Fruit fly (Drosophila melanogaster): ENCODE results near the gene Or98b.

Gene Or98b

dm6 chr3R:28330266-28331125, 21.5 kb upstream of the Or98b start (continued):
- TF ChIP-seq ranshi (GFP tag; IDR thresholded peaks at IDR 0.05), result no peak; the same call in 1 of the 2 replicates
- TF ChIP-seq al (GFP tag; IDR thresholded peaks at IDR 0.05), result no peak
- TF ChIP-seq stwl (tag; optimal IDR thresholded peaks at IDR 0.05), result peak; percentile 25
- TF ChIP-seq CG6689 (GFP tag; IDR thresholded peaks at IDR 0.05), result no peak
- no peak for TF ChIP-seq CG6175 (GFP tag; IDR thresholded peaks at IDR 0.05)
- no peak for TF ChIP-seq CG14050 (GFP tag; IDR thresholded peaks at IDR 0.05)
- TF ChIP-seq amos (GFP tag; IDR thresholded peaks at IDR 0.05; ENCODE audit: partially characterized antibody), result no peak; the same call in 1 of the 2 replicates
- no peak for TF ChIP-seq CG4404 (GFP tag; IDR thresholded peaks at IDR 0.05)
- TF ChIP-seq CG3847 (GFP tag; IDR thresholded peaks at IDR 0.05), result no peak
- TF ChIP-seq inv (GFP tag; IDR thresholded peaks at IDR 0.05; ENCODE audit: partially characterized antibody), result no peak
- no peak for TF ChIP-seq run (tag; optimal IDR thresholded peaks at IDR 0.05)
- no peak for TF ChIP-seq pb (GFP tag; optimal IDR thresholded peaks at IDR 0.05)
- peak; percentile 78 for TF ChIP-seq CG13894 (tag; optimal IDR thresholded peaks at IDR 0.05)
- TF ChIP-seq H15 (GFP tag; IDR thresholded peaks at IDR 0.05), result no peak
- no peak for TF ChIP-seq CG8478 (optimal IDR thresholded peaks at IDR 0.05)
- TF ChIP-seq CG13424 (tag; optimal IDR thresholded peaks at IDR 0.05), result no peak
- TF ChIP-seq CG10654 (GFP tag; optimal IDR thresholded peaks at IDR 0.05), result no peak
- TF ChIP-seq ssp (GFP tag; IDR thresholded peaks at IDR 0.05), result no peak
- TF ChIP-seq nmo (GFP tag; optimal IDR thresholded peaks at IDR 0.05), result no peak
- no peak for TF ChIP-seq otp (GFP tag; IDR thresholded peaks at IDR 0.05)
- TF ChIP-seq Neu2 (GFP tag; optimal IDR thresholded peaks at IDR 0.05; ENCODE audit: borderline replicate concordance), result no peak

dm6 chr3R:28331126-28331490, 20.9 kb upstream of the Or98b start:
- TF ChIP-seq Dll (GFP tag; IDR thresholded peaks at IDR 0.05; ENCODE audit: partially characterized antibody) (0 out of 4 replicates have a peak, but pooled peaks have one; percentile 7), CG6689 (GFP tag; IDR thresholded peaks at IDR 0.05) (no peak), crp (GFP tag; optimal IDR thresholded peaks at IDR 0.05) (peak in 1 of 2 experiments; percentile 13), chinmo (GFP tag; IDR thresholded peaks at IDR 0.05; ENCODE audit: partially characterized antibody) (no peak), Eip74EF (GFP tag; optimal IDR thresholded peaks at IDR 0.05) (no peak), Dref (GFP tag; IDR thresholded peaks at IDR 0.05) (no peak), dmrt99B (tag; optimal IDR thresholded peaks at IDR 0.05) (no peak), tll (GFP tag; optimal IDR thresholded peaks at IDR 0.05) (no peak), CG3281 (GFP tag; optimal IDR thresholded peaks at IDR 0.05) (no peak), CG6854 (GFP tag; optimal IDR thresholded peaks at IDR 0.05) (no peak), Asciz (GFP tag; optimal IDR thresholded peaks at IDR 0.05) (no peak), HmgD (GFP tag; optimal IDR thresholded peaks at IDR 0.05) (no peak), sqz (GFP tag; optimal IDR thresholded peaks at IDR 0.05) (no peak), CG2889 (GFP tag; IDR thresholded peaks at IDR 0.05) (no peak), B-H1 (GFP tag; IDR thresholded peaks at IDR 0.05) (no peak), ci (GFP tag; IDR thresholded peaks at IDR 0.05) (no peak), shn (GFP tag; optimal IDR thresholded peaks at IDR 0.05) (no peak), sc (optimal IDR thresholded peaks at IDR 0.05) (no peak), sc (GFP tag; optimal IDR thresholded peaks at IDR 0.05) (no peak), schlank (tag; optimal IDR thresholded peaks at IDR 0.05) (no peak), Myb (GFP tag; optimal IDR thresholded peaks at IDR 0.05) (no peak), Mrtf (GFP tag; IDR thresholded peaks at IDR 0.05) (no peak), CG32772 (GFP tag; IDR thresholded peaks at IDR 0.05) (no peak), CG13287 (GFP tag; IDR thresholded peaks at IDR 0.05; ENCODE audit: partially characterized antibody) (0 out of 2 replicates have a peak, but pooled peaks have one; percentile 2), HLHmδ (GFP tag; optimal IDR thresholded peaks at IDR 0.05) (no peak), psq (GFP tag; optimal IDR thresholded peaks at IDR 0.05) (no peak), CG17385 (GFP tag; optimal IDR thresholded peaks at IDR 0.05) (no peak), CG9727 (GFP tag; optimal IDR thresholded peaks at IDR 0.05) (peak; percentile 4), CG4707 (GFP tag; optimal IDR thresholded peaks at IDR 0.05) (no peak), otp (GFP tag; IDR thresholded peaks at IDR 0.05) (no peak)
